Fruit fly (Drosophila melanogaster): ENCODE results near the gene Tmhs.

DNA sequence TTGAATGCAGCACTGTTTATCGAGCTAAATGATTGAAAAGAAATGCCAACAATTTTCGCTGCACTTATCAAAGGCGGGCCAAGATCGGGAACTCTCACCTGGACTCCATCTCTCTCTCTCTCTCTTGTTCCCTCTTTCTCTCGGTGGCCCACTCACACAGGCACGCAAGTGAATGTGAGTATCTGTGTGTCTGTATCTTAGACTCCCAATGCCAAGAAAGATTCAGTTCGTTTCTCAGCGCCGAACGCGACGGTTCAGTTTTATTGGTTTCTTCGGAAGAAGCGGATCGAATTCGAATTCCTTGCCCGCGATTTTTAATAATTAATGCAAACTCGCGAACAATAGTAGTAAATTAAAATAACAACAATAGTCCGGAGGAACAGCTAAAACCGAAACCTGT is at the start of gene Tmhs:
- TF ChIP-seq CG10348 (GFP tag; IDR thresholded peaks at IDR 0.05) = no peak
- TF ChIP-seq CG14655 (GFP tag; optimal IDR thresholded peaks at IDR 0.05) = no peak
- TF ChIP-seq CG13204 (GFP tag; optimal IDR thresholded peaks at IDR 0.05) = no peak
